Fruit fly (Drosophila melanogaster) whole organism, embryonic: ENCODE data around the gene CG33510.

ENCODE experiments used
- Atf3 ChIP-seq: fragments of 200-800 bp; sonication (Bioruptor generic); optimal IDR thresholded peaks from 3 replicates; lab custom pipeline; 2016; ENCODE audit warnings: missing biosample characterization, missing genetic modification characterization
- Atf6 ChIP-seq: fragments of 200-800 bp; sonication (Bioruptor generic); IDR thresholded peaks from 2 replicates; pipeline ENCODE4 v1.3.6; 2022; ENCODE audit warnings: missing biosample characterization, missing genetic modification characterization
- Awh ChIP-seq: fragments of 200-800 bp; sonication (Bioruptor generic); IDR thresholded peaks from 2 replicates; pipeline ENCODE4, ENCODE4 v1.3.6; 2022; ENCODE audit warnings: missing biosample characterization, missing genetic modification characterization
- Bgb ChIP-seq: fragments of 200-800 bp; sonication (Bioruptor generic); IDR thresholded peaks from 2 replicates; pipeline ENCODE4 v1.3.6; 2022; ENCODE audit warnings: missing biosample characterization, missing genetic modification characterization; ENCODE audit not compliant: partially characterized antibody
- Blimp-1 ChIP-seq: fragments of 200-800 bp; sonication (Bioruptor generic); optimal IDR thresholded peaks from 3 replicates; lab custom pipeline; 2018; ENCODE audit warnings: missing biosample characterization, missing genetic modification characterization, mild to moderate bottlenecking, moderate library complexity, missing genetic modification reagents
- CG10654 ChIP-seq: fragments of 200-800 bp; sonication (Bioruptor generic); optimal IDR thresholded peaks from 2 replicates; lab custom pipeline; 2016; ENCODE audit warnings: missing biosample characterization, missing genetic modification characterization
- CG12236 ChIP-seq: fragments of 200-800 bp; sonication (Bioruptor generic); optimal IDR thresholded peaks from 2 replicates; lab custom pipeline; 2016; ENCODE audit warnings: missing biosample characterization, missing genetic modification characterization
- CG14050 ChIP-seq: fragments of 200-800 bp; sonication (Bioruptor generic); IDR thresholded peaks from 3 replicates; pipeline ENCODE4 v1.3.6; 2022; ENCODE audit warnings: missing biosample characterization, missing genetic modification characterization
- CG15269 ChIP-seq: fragments of 200-800 bp; sonication (Bioruptor generic); optimal IDR thresholded peaks from 2 replicates; lab custom pipeline; 2018; ENCODE audit warnings: missing biosample characterization, mild to moderate bottlenecking, missing genetic modification characterization, moderate library complexity
- CG30020 ChIP-seq: fragments of 200-800 bp; optimal IDR thresholded peaks from 2 replicates; lab custom pipeline; 2019; ENCODE audit warnings: missing biosample characterization, mild to moderate bottlenecking, missing genetic modification characterization, moderate library complexity
- CG3838 ChIP-seq: fragments of 200-800 bp; sonication (Bioruptor generic); optimal IDR thresholded peaks from 3 replicates; lab custom pipeline; 2016; ENCODE audit warnings: missing biosample characterization, missing genetic modification characterization
- CG6272 ChIP-seq: fragments of 200-800 bp; sonication (Bioruptor generic); IDR thresholded peaks from 2 replicates; pipeline ENCODE4 v1.3.6; 2022; ENCODE audit warnings: missing biosample characterization, missing genetic modification characterization
- CHES-1-like ChIP-seq: fragments of 200-800 bp; sonication (Bioruptor generic); optimal IDR thresholded peaks from 2 replicates; lab custom pipeline; 2016; ENCODE audit warnings: missing biosample characterization, missing genetic modification characterization
- Deaf1 ChIP-seq: fragments of 200-800 bp; optimal IDR thresholded peaks from 3 replicates; lab custom pipeline; 2019; ENCODE audit warnings: missing biosample characterization, mild to moderate bottlenecking, missing genetic modification characterization, moderate library complexity
- Eip74EF ChIP-seq, 2 experiments: fragments of 200-800 bp in 1 of 2; fragments of >200 bp in 1 of 2; sonication (Bioruptor generic) in 1 of 2; optimal IDR thresholded peaks; 2 replicates each; lab custom pipeline; 2017 to 2019; ENCODE audit warnings: missing biosample characterization in 2 of 2, missing genetic modification characterization in 2 of 2, mild to moderate bottlenecking in 1 of 2, moderate library complexity in 1 of 2
- H15 ChIP-seq: fragments of 200-800 bp; sonication (Bioruptor generic); IDR thresholded peaks from 3 replicates; pipeline ENCODE4 v1.3.6; 2022; ENCODE audit warnings: missing biosample characterization, missing genetic modification characterization
- Hmr ChIP-seq: fragments of 200-800 bp; sonication (Bioruptor generic); optimal IDR thresholded peaks from 3 replicates; lab custom pipeline; 2017; ENCODE audit warnings: mild to moderate bottlenecking, missing biosample characterization, missing genetic modification reagents, missing genetic modification characterization
- Hr51 ChIP-seq, 2 experiments: fragments of 200-800 bp; sonication (Bioruptor generic); optimal IDR thresholded peaks; 2 replicates in 1 of 2; 3 replicates in 1 of 2; lab custom pipeline; 2016 to 2018; ENCODE audit warnings: missing biosample characterization in 2 of 2, missing genetic modification characterization in 2 of 2, mild to moderate bottlenecking in 1 of 2, moderate library complexity in 1 of 2
- Jarid2 ChIP-seq: fragments of 200-800 bp; sonication (Bioruptor generic); optimal IDR thresholded peaks from 3 replicates; lab custom pipeline; 2017; ENCODE audit warnings: mild to moderate bottlenecking, missing biosample characterization, missing genetic modification reagents, missing genetic modification characterization
- MBD-R2 ChIP-seq: fragments of 200-800 bp; sonication (Bioruptor generic); IDR thresholded peaks from 2 replicates; pipeline ENCODE4 v1.3.6; 2022; ENCODE audit warnings: missing biosample characterization, missing genetic modification characterization
- NC2α ChIP-seq: fragments of 200-800 bp; sonication (Bioruptor generic); optimal IDR thresholded peaks from 2 replicates; lab custom pipeline; 2016; ENCODE audit warnings: missing biosample characterization, missing genetic modification characterization
- Sin3A ChIP-seq: fragments of >200 bp; optimal IDR thresholded peaks from 2 replicates; lab custom pipeline; 2018
- abd-A ChIP-seq: fragments of 200-800 bp; sonication (Bioruptor generic); optimal IDR thresholded peaks from 3 replicates; lab custom pipeline; 2019; ENCODE audit warnings: missing biosample characterization, mild to moderate bottlenecking, missing genetic modification characterization, moderate library complexity
- ato ChIP-seq: fragments of 200-800 bp; sonication (Bioruptor generic); IDR thresholded peaks from 2 replicates; pipeline ENCODE4 v1.3.6; 2022; ENCODE audit warnings: missing biosample characterization, missing genetic modification characterization; ENCODE audit not compliant: partially characterized antibody
- cad ChIP-seq: fragments of >200 bp; optimal IDR thresholded peaks from 2 replicates; lab custom pipeline; 2017; ENCODE audit warnings: missing biosample characterization, missing genetic modification characterization
- chinmo ChIP-seq: fragments of 200-800 bp; sonication (Bioruptor generic); IDR thresholded peaks from 4 replicates; pipeline ENCODE4 v1.3.6; 2022; ENCODE audit warnings: missing biosample characterization, missing genetic modification characterization; ENCODE audit not compliant: partially characterized antibody
- crp ChIP-seq, 2 experiments: fragments of 200-800 bp; sonication (Bioruptor generic); optimal IDR thresholded peaks; 2 replicates in 1 of 2; 3 replicates in 1 of 2; lab custom pipeline; 2017; ENCODE audit warnings: missing biosample characterization in 2 of 2, missing genetic modification characterization in 2 of 2, mild to moderate bottlenecking in 1 of 2, moderate library complexity in 1 of 2
- ewg ChIP-seq: fragments of 200-800 bp; sonication (Bioruptor generic); optimal IDR thresholded peaks from 3 replicates; lab custom pipeline; 2017; ENCODE audit warnings: mild to moderate bottlenecking, missing biosample characterization, missing genetic modification reagents, missing genetic modification characterization
- onecut ChIP-seq: fragments of 200-800 bp; sonication (Bioruptor generic); IDR thresholded peaks from 2 replicates; pipeline ENCODE4 v1.3.6; 2022; ENCODE audit warnings: missing biosample characterization, missing genetic modification characterization
- otp ChIP-seq: fragments of 200-800 bp; sonication (Bioruptor generic); IDR thresholded peaks from 3 replicates; pipeline ENCODE4, ENCODE4 v1.3.6; 2022; ENCODE audit warnings: missing biosample characterization, missing genetic modification characterization
- pros ChIP-seq: fragments of 200-800 bp; sonication (Bioruptor generic); optimal IDR thresholded peaks from 3 replicates; lab custom pipeline; 2019; ENCODE audit warnings: missing biosample characterization, mild to moderate bottlenecking, missing genetic modification characterization, moderate library complexity
- pzg ChIP-seq: fragments of 200-800 bp; sonication (Bioruptor generic); optimal IDR thresholded peaks from 3 replicates; lab custom pipeline; 2018; ENCODE audit warnings: missing biosample characterization, mild to moderate bottlenecking, missing genetic modification characterization, moderate library complexity
- sd ChIP-seq: fragments of 200-800 bp; sonication (Bioruptor generic); optimal IDR thresholded peaks from 3 replicates; lab custom pipeline; 2018; ENCODE audit warnings: missing biosample characterization, mild to moderate bottlenecking, missing genetic modification characterization, moderate library complexity
- sima ChIP-seq: fragments of 200-800 bp; sonication (Bioruptor generic); optimal IDR thresholded peaks from 2 replicates; lab custom pipeline; 2016; ENCODE audit warnings: missing biosample characterization, missing genetic modification characterization
- tin ChIP-seq: fragments of 200-800 bp; sonication (Bioruptor generic); optimal IDR thresholded peaks from 3 replicates; lab custom pipeline; 2016; ENCODE audit warnings: missing biosample characterization, missing genetic modification characterization
- vvl ChIP-seq: fragments of 200-800 bp; sonication (Bioruptor generic); IDR thresholded peaks from 2 replicates; pipeline ENCODE4 v1.3.6; 2022; ENCODE audit warnings: missing biosample characterization, missing genetic modification characterization

Gene CG33510

dm6 chr2L:21075105-21075504 lies 9.0 kb downstream of the CG33510 start, which contains the start of gene tadr:
tadr (plus strand) TSS chr2L:21075405.
- TF ChIP-seq Deaf1, result peak; percentile 49
- TF ChIP-seq CG3838, result no peak
- 0 out of 4 replicates have a peak, but pooled peaks have one; percentile 20 for TF ChIP-seq chinmo (GFP tag; lab: Robert Waterston, UW)
- TF ChIP-seq Hmr (GFP tag; lab: Kevin White, UChicago), result peak; percentile 12
- no peak for TF ChIP-seq sima (GFP tag; lab: Kevin White, UChicago)
- TF ChIP-seq cad (GFP tag; lab: Kevin White, UChicago), result no peak
- TF ChIP-seq Jarid2 (GFP tag; lab: Kevin White, UChicago), result peak; percentile 11
- TF ChIP-seq crp (GFP tag; optimal IDR thresholded peaks at IDR 0.05; lab: Kevin White, UChicago), result peak in 1 of 2 experiments; percentile 22
- TF ChIP-seq ewg (GFP tag; lab: Kevin White, UChicago), result peak; percentile 79
- TF ChIP-seq pzg (GFP tag; lab: Kevin White, UChicago), result peak; percentile 6
- TF ChIP-seq Hr51 (GFP tag; optimal IDR thresholded peaks at IDR 0.05; lab: Kevin White, UChicago), result peak in 1 of 2 experiments; percentile 35
- 0 out of 2 replicates have a peak, but pooled peaks have one; percentile 30 for TF ChIP-seq Bgb (GFP tag; lab: Robert Waterston, UW)
- no peak for TF ChIP-seq MBD-R2 (GFP tag; lab: Robert Waterston, UW)

- TF ChIP-seq CG15269 (tag; lab: Kevin White, UChicago) (peak; percentile 52), CHES-1-like (GFP tag; lab: Kevin White, UChicago) (no peak), CG10654 (GFP tag; lab: Kevin White, UChicago) (no peak), chinmo (GFP tag; lab: Robert Waterston, UW) (peak; percentile 57; the same call in 1 of the 4 replicates)
- TF ChIP-seq, all 482 proteins: peak for 2
These were observed 10.3 kb downstream of the CG33510 start for dm6 chr2L:21073818-21074217.

- TF ChIP-seq vvl (GFP tag; lab: Robert Waterston, UW), result peak; percentile 12; the same call in 1 of the 2 replicates
- TF ChIP-seq Blimp-1 (GFP tag; lab: Kevin White, UChicago), result peak; percentile 0
- peak; percentile 36; the same call in 1 of the 2 replicates for TF ChIP-seq onecut (GFP tag; lab: Robert Waterston, UW)
- TF ChIP-seq ato (GFP tag; lab: Robert Waterston, UW), result no peak
- no peak for TF ChIP-seq tin
- TF ChIP-seq Awh (GFP tag; lab: Robert Waterston, UW), result peak; percentile 49; the same call in 1 of the 2 replicates
- no peak for TF ChIP-seq NC2α (GFP tag; lab: Kevin White, UChicago)
- no peak for TF ChIP-seq Atf3 (GFP tag; lab: Kevin White, UChicago)
- no peak for TF ChIP-seq Atf6 (GFP tag; lab: Robert Waterston, UW)
- TF ChIP-seq sd (tag; lab: Kevin White, UChicago), result peak; percentile 86
- TF ChIP-seq CG14050, result no peak
- no peak for TF ChIP-seq H15 (GFP tag; lab: Robert Waterston, UW)
- TF ChIP-seq Eip74EF (GFP tag; optimal IDR thresholded peaks at IDR 0.05; lab: Kevin White, UChicago), result peak in 1 of 2 experiments; percentile 62
- no peak for TF ChIP-seq otp
- no peak for TF ChIP-seq CG12236 (GFP tag; lab: Kevin White, UChicago)
- TF ChIP-seq CG30020, result no peak
- peak; percentile 57 for TF ChIP-seq abd-A (tag; lab: Kevin White, UChicago)
- peak; percentile 67 for TF ChIP-seq pros (GFP tag; lab: Kevin White, UChicago)
- no peak for TF ChIP-seq Sin3A (lab: Kevin White, UChicago)
- TF ChIP-seq CG6272 (GFP tag; lab: Robert Waterston, UW), result no peak
- TF ChIP-seq, all 482 proteins: peak for 8
These were observed 10.8 kb downstream of the CG33510 start for dm6 chr2L:21073300-21073699.
